Worm (Caenorhabditis elegans): Measurements from ENCODE around the gene klc-1.

ce11 chrIV:11082789-11083235 lies 723 bp upstream of the klc-1 start:
- TF ChIP-seq him-1 (tag; optimal IDR thresholded peaks at IDR 0.05) (peak; percentile 90), W03F9.2 (tag; optimal IDR thresholded peaks at IDR 0.05) (peak; percentile 70)
